Worm (Caenorhabditis elegans) whole organism, L4 larva: ENCODE measurements around the gene pot-3.
A peak's percentile ranks its signal among the peaks of the same experiment; 100 is the strongest.

Experiments
- D1046.2 ChIP-seq: fragments of 200-800 bp; sonication (Bioruptor generic); IDR thresholded peaks from 2 replicates; pipeline ENCODE4 v1.3.6; 2022; ENCODE audit warnings: missing genetic modification characterization, missing compliant biosample characterization
- F26F4.8 ChIP-seq: fragments of 200-800 bp; sonication (Bioruptor generic); conservative IDR thresholded peaks from 2 replicates; pipeline ENCODE4 v1.3.6; 2022; ENCODE audit warnings: missing genetic modification characterization, missing compliant biosample characterization
- Y105C5A.15 ChIP-seq: fragments of 200-800 bp; sonication (Bioruptor generic); IDR thresholded peaks from 2 replicates; pipeline ENCODE4 v1.3.6; 2022; ENCODE audit warnings: missing genetic modification characterization, missing compliant biosample characterization
- aha-1 ChIP-seq: fragments of 150-350 bp; peaks from one replicate; lab custom pipeline; 2014; ENCODE audit warnings: missing biosample characterization, missing genetic modification characterization
- ceh-62 ChIP-seq: sonication (generic microtip); optimal IDR thresholded peaks from 2 replicates; lab custom pipeline; 2017; ENCODE audit warnings: missing biosample characterization, missing genetic modification characterization
- ceh-82 ChIP-seq: sonication (generic microtip); optimal IDR thresholded peaks from 2 replicates; lab custom pipeline; 2017; ENCODE audit warnings: missing biosample characterization, missing genetic modification characterization
- ctbp-1 ChIP-seq: fragments of 200-800 bp; sonication (Bioruptor generic); IDR thresholded peaks from 2 replicates; pipeline ENCODE4 v1.3.6; 2022; ENCODE audit warnings: missing genetic modification reagents, missing genetic modification characterization, missing compliant biosample characterization
- daf-16 ChIP-seq, 3 experiments: sonication (generic microtip); optimal IDR thresholded peaks; 2 replicates each; lab custom pipeline; 2016 to 2017; ENCODE audit warnings: missing genetic modification characterization in 3 of 3, missing genetic modification reagents in 3 of 3, mild to moderate bottlenecking in 2 of 3, missing compliant biosample characterization in 2 of 3, missing biosample characterization in 1 of 3, moderate library complexity in 1 of 3
- daf-8 ChIP-seq: fragments of 200-800 bp; sonication (Bioruptor generic); IDR thresholded peaks from 2 replicates; pipeline ENCODE4 v1.3.6; 2022; ENCODE audit warnings: missing genetic modification characterization, missing compliant biosample characterization
- dve-1 ChIP-seq: sonication (generic microtip); optimal IDR thresholded peaks from 2 replicates; lab custom pipeline; 2017; ENCODE audit warnings: antibody characterized with exemption, mild to moderate bottlenecking, missing genetic modification characterization, missing compliant biosample characterization; ENCODE audit not compliant: insufficient read depth
- egl-27 ChIP-seq: sonication (generic microtip); optimal IDR thresholded peaks from 3 replicates; lab custom pipeline; 2017; ENCODE audit warnings: missing biosample characterization, missing genetic modification reagents, missing genetic modification characterization
- fos-1 ChIP-seq: fragments of 150-350 bp; optimal IDR thresholded peaks from 2 replicates; lab custom pipeline; 2014; ENCODE audit warnings: missing biosample characterization, missing genetic modification characterization
- gei-8 ChIP-seq: fragments of 200-800 bp; sonication (Bioruptor generic); optimal IDR thresholded peaks from 2 replicates; lab custom pipeline; 2018; ENCODE audit warnings: mild to moderate bottlenecking, missing genetic modification characterization, missing compliant biosample characterization
- hlh-11 ChIP-seq: fragments of 200-800 bp; sonication (Bioruptor generic); optimal IDR thresholded peaks from 2 replicates; lab custom pipeline; 2018; ENCODE audit warnings: mild to moderate bottlenecking, missing genetic modification characterization, missing compliant biosample characterization
- hlh-30 ChIP-seq: sonication (generic microtip); optimal IDR thresholded peaks from 2 replicates; lab custom pipeline; 2017; ENCODE audit warnings: antibody characterized with exemption, mild to moderate bottlenecking, missing genetic modification characterization, missing compliant biosample characterization; ENCODE audit not compliant: insufficient read depth
- hmg-1.1 ChIP-seq: fragments of 200-800 bp; sonication (Bioruptor generic); IDR thresholded peaks from 2 replicates; pipeline ENCODE4 v1.3.6; 2022; ENCODE audit warnings: missing genetic modification reagents, missing genetic modification characterization, missing compliant biosample characterization
- lin-13 ChIP-seq: fragments of 150-350 bp; optimal IDR thresholded peaks from 2 replicates; lab custom pipeline; 2014; ENCODE audit warnings: missing biosample characterization, missing genetic modification reagents, missing genetic modification characterization
- lsy-2 ChIP-seq, 2 experiments: fragments of 150-350 bp in 1 of 2; sonication (generic microtip) in 1 of 2; optimal IDR thresholded peaks; 2 replicates each; lab custom pipeline; 2014 to 2017; ENCODE audit warnings: missing biosample characterization in 2 of 2, missing genetic modification characterization in 2 of 2
- madf-5 ChIP-seq, 2 experiments: fragments of 200-800 bp; sonication (Bioruptor generic); IDR thresholded peaks; 2 replicates each; pipeline ENCODE4 v1.3.6; 2022; ENCODE audit warnings: missing compliant biosample characterization in 2 of 2, missing genetic modification characterization in 2 of 2
- madf-9 ChIP-seq: fragments of 200-800 bp; sonication (Bioruptor generic); conservative IDR thresholded peaks from 2 replicates; pipeline ENCODE4 v1.3.6; 2022; ENCODE audit warnings: missing genetic modification reagents, missing genetic modification characterization, missing compliant biosample characterization
- mdt-29 ChIP-seq: fragments of 200-800 bp; sonication (Bioruptor generic); IDR thresholded peaks from 2 replicates; pipeline ENCODE4 v1.3.6; 2022; ENCODE audit warnings: missing genetic modification reagents, missing genetic modification characterization, missing compliant biosample characterization
- mep-1 ChIP-seq: fragments of 150-350 bp; sonication (generic microtip); optimal IDR thresholded peaks from 3 replicates; lab custom pipeline; 2014; ENCODE audit warnings: missing biosample characterization, missing genetic modification characterization
- mes-2 ChIP-seq: sonication (generic microtip); optimal IDR thresholded peaks from 2 replicates; lab custom pipeline; 2016; ENCODE audit warnings: missing genotype, mild to moderate bottlenecking, missing genetic modification characterization, missing compliant biosample characterization; ENCODE audit not compliant: poor library complexity, severe bottlenecking
- mxl-3 ChIP-seq: fragments of 200-800 bp; sonication (Bioruptor generic); optimal IDR thresholded peaks from 2 replicates; lab custom pipeline; 2018; ENCODE audit warnings: mild to moderate bottlenecking, missing genetic modification characterization, missing compliant biosample characterization
- nhr-102 ChIP-seq: sonication (generic microtip); optimal IDR thresholded peaks from 2 replicates; lab custom pipeline; 2016; ENCODE audit warnings: mild to moderate bottlenecking, missing genetic modification characterization, moderate library complexity, missing compliant biosample characterization
- nhr-11 ChIP-seq: fragments of 150-350 bp; optimal IDR thresholded peaks from 2 replicates; lab custom pipeline; 2014; ENCODE audit warnings: missing biosample characterization, missing genetic modification characterization
- nhr-25 ChIP-seq: sonication (generic microtip); optimal IDR thresholded peaks from 2 replicates; lab custom pipeline; 2017; ENCODE audit warnings: missing genetic modification characterization, mild to moderate bottlenecking, missing compliant biosample characterization, antibody characterized with exemption, moderate library complexity, borderline replicate concordance; ENCODE audit not compliant: insufficient read depth
- nhr-28 ChIP-seq: fragments of 150-350 bp; optimal IDR thresholded peaks from 2 replicates; lab custom pipeline; 2014; ENCODE audit warnings: missing biosample characterization, missing genetic modification characterization
- nhr-41 ChIP-seq: fragments of 200-800 bp; sonication (Bioruptor generic); IDR thresholded peaks from 2 replicates; pipeline ENCODE4 v1.3.6; 2022; ENCODE audit warnings: missing genetic modification reagents, missing genetic modification characterization, missing compliant biosample characterization
- nhr-77 ChIP-seq: fragments of 150-350 bp; optimal IDR thresholded peaks from 2 replicates; lab custom pipeline; 2014; ENCODE audit warnings: missing biosample characterization, missing genetic modification characterization
- php-3 ChIP-seq: fragments of 200-800 bp; sonication (Bioruptor generic); IDR thresholded peaks from 2 replicates; pipeline ENCODE4 v1.3.6; 2022; ENCODE audit warnings: missing genetic modification reagents, missing genetic modification characterization, missing compliant biosample characterization
- pqm-1 ChIP-seq: sonication (generic microtip); optimal IDR thresholded peaks from 2 replicates; lab custom pipeline; 2017; ENCODE audit warnings: missing biosample characterization, missing genetic modification characterization
- set-16 ChIP-seq: fragments of 200-800 bp; sonication (Bioruptor generic); IDR thresholded peaks from 2 replicates; pipeline ENCODE4 v1.3.6; 2022; ENCODE audit warnings: missing genetic modification reagents, missing genetic modification characterization, missing compliant biosample characterization
- spr-3 ChIP-seq: fragments of 200-800 bp; sonication (Bioruptor generic); optimal IDR thresholded peaks from 2 replicates; lab custom pipeline; 2018; ENCODE audit warnings: mild to moderate bottlenecking, missing genetic modification characterization, missing compliant biosample characterization
- unc-130 ChIP-seq: sonication (generic microtip); optimal IDR thresholded peaks from 2 replicates; lab custom pipeline; 2016; ENCODE audit warnings: missing genetic modification reagents, missing genetic modification characterization, missing compliant biosample characterization
- unc-62 ChIP-seq, 3 experiments: fragments of 150-350 bp in 1 of 3; sonication (generic microtip); optimal IDR thresholded peaks in 2 of 3; peaks in 1 of 3; 1 replicate in 1 of 3; 2 replicates in 2 of 3; lab custom pipeline; 2014 to 2017; ENCODE audit warnings: missing biosample characterization in 3 of 3, missing genetic modification characterization in 3 of 3, missing genetic modification reagents in 3 of 3, missing genotype in 1 of 3
- vab-7 ChIP-seq: fragments of 200-800 bp; sonication (Bioruptor generic); IDR thresholded peaks from 2 replicates; pipeline ENCODE4 v1.3.6; 2022; ENCODE audit warnings: missing genetic modification reagents, missing genetic modification characterization, missing compliant biosample characterization
- zfp-3 ChIP-seq: fragments of 200-800 bp; sonication (Bioruptor generic); conservative IDR thresholded peaks from 2 replicates; pipeline ENCODE4 v1.3.6; 2022; ENCODE audit warnings: missing genetic modification reagents, missing genetic modification characterization, missing compliant biosample characterization
- zip-2 ChIP-seq: fragments of 150-350 bp; optimal IDR thresholded peaks from 2 replicates; lab custom pipeline; 2014; ENCODE audit warnings: missing biosample characterization, missing genetic modification characterization

Gene pot-3

DNA sequence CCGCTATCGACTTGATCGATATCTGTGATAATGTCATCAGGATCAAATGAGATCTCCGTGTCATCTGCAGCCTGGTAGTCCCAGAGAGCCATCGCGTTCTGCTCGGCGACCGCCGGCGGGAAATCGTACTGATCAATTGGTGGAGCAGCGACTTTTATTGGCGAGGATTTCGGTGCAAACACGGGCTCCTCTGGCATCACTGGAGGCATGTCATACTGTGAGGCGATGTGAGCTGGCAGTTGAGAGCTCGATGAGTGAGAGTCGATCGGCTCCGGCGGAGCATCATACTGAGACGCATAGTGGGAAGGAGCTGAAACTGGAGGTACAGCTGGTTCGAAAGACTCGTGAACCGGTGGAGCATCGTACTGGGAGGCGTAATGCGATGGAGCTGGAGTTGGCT, 20.3 kb upstream of the pot-3 start:
- peak; percentile 64 for TF ChIP-seq aha-1 (tag; lab: Kevin White, UChicago)
- no peak for TF ChIP-seq Y105C5A.15 (GFP tag; lab: Robert Waterston, UW)
- no peak for TF ChIP-seq mxl-3
- TF ChIP-seq hmg-1.1 (GFP tag; lab: Robert Waterston, UW), result no peak
- no peak for TF ChIP-seq php-3 (GFP tag; lab: Robert Waterston, UW)
- TF ChIP-seq daf-8 (GFP tag; lab: Robert Waterston, UW), result no peak
- peak; percentile 69 for TF ChIP-seq set-16 (GFP tag; lab: Robert Waterston, UW)
- no peak for TF ChIP-seq zip-2 (tag; lab: Kevin White, UChicago)

DNA sequence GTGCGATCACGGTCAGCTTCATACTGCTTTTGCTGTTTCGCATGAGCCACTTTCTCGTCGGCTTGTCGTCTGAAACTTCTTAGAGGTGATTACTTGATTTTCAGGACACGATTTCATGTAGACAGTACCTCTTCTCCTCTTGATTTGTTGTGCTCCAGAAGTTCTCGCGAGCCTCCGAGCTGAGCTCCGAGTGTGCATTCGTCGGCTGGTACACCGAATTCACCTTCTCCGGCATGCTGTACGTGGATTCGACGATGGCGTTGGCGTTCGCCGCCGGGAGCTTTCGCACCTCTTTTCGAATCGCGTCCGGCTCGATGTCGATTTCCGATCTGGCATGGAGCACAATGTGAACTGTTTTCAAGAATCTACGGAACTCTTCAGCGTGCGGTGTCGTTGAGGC, 19.0 kb upstream of the pot-3 start:
- TF ChIP-seq nhr-11, result no peak
- TF ChIP-seq zip-2 (tag; lab: Kevin White, UChicago), result no peak
- no peak for TF ChIP-seq pqm-1
- no peak for TF ChIP-seq madf-5 (GFP tag; IDR thresholded peaks at IDR 0.05; lab: Robert Waterston, UW)
- TF ChIP-seq php-3 (GFP tag; lab: Robert Waterston, UW), result no peak
- TF ChIP-seq mep-1 (tag; lab: Kevin White, UChicago), result no peak
- TF ChIP-seq aha-1 (tag; lab: Kevin White, UChicago), result peak; percentile 77
- 0 out of 2 replicates have a peak, but pooled peaks have one; percentile 28 for TF ChIP-seq D1046.2 (GFP tag; lab: Robert Waterston, UW)
- no peak for TF ChIP-seq mdt-29
- no peak for TF ChIP-seq unc-130 (GFP tag; lab: Kevin White, UChicago)
- TF ChIP-seq zfp-3 (GFP tag; lab: Robert Waterston, UW), result 0 out of 2 replicates have a peak, but pooled peaks have one; percentile 17
- TF ChIP-seq daf-16 (GFP tag; optimal IDR thresholded peaks at IDR 0.05; lab: Kevin White, UChicago), result no peak
- TF ChIP-seq daf-16 (tag; optimal IDR thresholded peaks at IDR 0.05; lab: Kevin White, UChicago), result no peak
- no peak for TF ChIP-seq nhr-25 (tag; lab: Kevin White, UChicago)
- TF ChIP-seq nhr-41 (GFP tag; lab: Robert Waterston, UW), result no peak
- TF ChIP-seq gei-8 (GFP tag; lab: Kevin White, UChicago), result no peak
- no peak for TF ChIP-seq spr-3
- TF ChIP-seq set-16 (GFP tag; lab: Robert Waterston, UW), result peak; percentile 77
- TF ChIP-seq fos-1 (tag; lab: Kevin White, UChicago), result no peak
- no peak for TF ChIP-seq unc-62 (GFP tag; optimal IDR thresholded peaks at IDR 0.05 in 1 of 2; lab: Kevin White, UChicago)
- no peak for TF ChIP-seq unc-62 (tag; optimal IDR thresholded peaks at IDR 0.05; lab: Kevin White, UChicago)

DNA sequence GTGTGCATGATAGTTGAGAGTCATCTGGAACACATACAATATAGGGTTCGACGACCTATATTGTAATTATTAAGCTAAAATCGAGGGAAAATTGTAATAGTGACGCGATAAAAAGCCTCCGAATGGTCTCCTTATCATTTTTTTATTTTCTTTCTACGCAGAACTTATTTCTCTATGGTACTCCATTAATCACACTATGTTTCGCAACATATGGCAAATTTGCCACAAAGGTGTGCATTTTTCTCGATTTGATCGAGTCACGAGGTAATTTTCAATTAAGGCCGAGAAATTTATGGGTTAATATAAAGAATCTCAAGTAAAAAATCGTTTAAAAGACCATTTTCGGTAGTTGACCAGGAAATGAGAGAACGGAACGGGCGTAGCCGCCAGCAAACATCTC, 18.0 kb upstream of the pot-3 start, which contains the start of gene dbn-1:
Gene dbn-1, minus strand, starts transcription at position 24 of the 400 bp plus-strand sequence.
- TF ChIP-seq hlh-30 (peak; percentile 58), nhr-77 (tag; lab: Kevin White, UChicago) (peak; percentile 8), nhr-25 (tag; lab: Kevin White, UChicago) (no peak), aha-1 (tag; lab: Kevin White, UChicago) (peak; percentile 91), vab-7 (GFP tag; lab: Robert Waterston, UW) (no peak), fos-1 (tag; lab: Kevin White, UChicago) (no peak), pqm-1 (peak; percentile 77), nhr-28 (tag; lab: Kevin White, UChicago) (peak; percentile 70), php-3 (GFP tag; lab: Robert Waterston, UW) (0 out of 2 replicates have a peak, but pooled peaks have one; percentile 50), hlh-11 (peak; percentile 56), mep-1 (tag; lab: Kevin White, UChicago) (peak; percentile 37), lsy-2 (tag; optimal IDR thresholded peaks at IDR 0.05; lab: Kevin White, UChicago) (peak in 1 of 2 experiments; percentile 37), daf-16 (GFP tag; optimal IDR thresholded peaks at IDR 0.05; lab: Kevin White, UChicago) (no peak), daf-16 (tag; optimal IDR thresholded peaks at IDR 0.05; lab: Kevin White, UChicago) (peak; percentile 45), dve-1 (peak; percentile 61)

DNA sequence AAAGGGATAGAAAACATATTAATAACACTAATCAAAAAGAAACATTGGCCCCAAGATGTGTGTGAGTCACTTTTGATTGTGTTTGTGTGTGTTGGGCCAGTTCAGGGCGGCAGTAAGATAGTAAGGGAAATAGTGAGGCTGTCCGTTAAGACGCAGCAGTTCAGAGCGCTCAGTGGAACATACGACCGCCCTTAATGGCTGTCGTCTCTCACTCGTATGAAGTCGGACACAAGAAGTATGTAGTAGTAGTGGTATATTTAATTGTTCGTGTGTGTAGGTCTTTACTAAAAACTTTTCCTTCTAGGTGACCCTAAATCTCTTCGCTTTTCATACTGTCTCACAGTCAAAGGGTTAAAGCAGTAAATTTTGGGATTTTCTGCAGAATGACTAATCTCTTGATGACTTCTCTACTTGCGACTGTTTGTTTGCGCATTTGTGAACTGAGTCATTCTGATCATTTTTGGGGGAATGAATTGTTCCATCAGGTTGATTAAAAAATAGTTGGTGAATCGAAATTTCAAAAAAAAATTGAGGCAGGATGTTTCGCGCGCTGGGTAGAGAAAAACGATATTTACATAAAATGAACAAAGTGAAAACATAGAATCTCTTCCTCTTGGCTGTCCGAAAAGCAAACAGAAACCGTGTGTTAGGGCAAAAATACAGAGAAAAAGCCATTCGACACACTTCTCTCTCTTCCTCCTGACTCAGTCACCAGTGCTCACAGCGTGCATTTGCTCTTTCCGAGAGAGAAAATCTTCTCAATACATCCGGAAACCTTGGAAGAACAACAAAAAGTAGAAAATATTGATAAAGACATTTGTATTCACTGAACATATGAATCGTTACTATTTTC, 16.5 kb upstream of the pot-3 start:
- no peak for TF ChIP-seq ceh-82 (tag; lab: Kevin White, UChicago)
- no peak for TF ChIP-seq F26F4.8 (GFP tag; lab: Robert Waterston, UW)
- TF ChIP-seq mes-2 (tag; lab: Kevin White, UChicago), result peak; percentile 63
- peak; percentile 45 for TF ChIP-seq mxl-3
- TF ChIP-seq nhr-102 (tag; lab: Kevin White, UChicago), result no peak
- TF ChIP-seq dve-1, result peak; percentile 54
- no peak for TF ChIP-seq lin-13 (GFP tag; lab: Kevin White, UChicago)
- TF ChIP-seq fos-1 (tag; lab: Kevin White, UChicago), result no peak
- no peak for TF ChIP-seq egl-27 (tag; lab: Kevin White, UChicago)
- TF ChIP-seq unc-62 (GFP tag; optimal IDR thresholded peaks at IDR 0.05 in 1 of 2; lab: Kevin White, UChicago), result peak in 1 of 2 experiments; percentile 96
- no peak for TF ChIP-seq unc-62 (tag; optimal IDR thresholded peaks at IDR 0.05; lab: Kevin White, UChicago)
- no peak for TF ChIP-seq ceh-62 (tag; lab: Kevin White, UChicago)
- TF ChIP-seq daf-16 (GFP tag; optimal IDR thresholded peaks at IDR 0.05; lab: Kevin White, UChicago), result no peak
- peak; percentile 28 for TF ChIP-seq daf-16 (tag; optimal IDR thresholded peaks at IDR 0.05; lab: Kevin White, UChicago)
- TF ChIP-seq madf-9 (GFP tag; lab: Robert Waterston, UW), result no peak
- 0 out of 2 replicates have a peak, but pooled peaks have one; percentile 18 for TF ChIP-seq ctbp-1
- no peak for TF ChIP-seq nhr-77 (tag; lab: Kevin White, UChicago)
